Worm (Caenorhabditis elegans) whole organism, midembryonic: ENCODE results near the gene iscu-1.

Experiments used
- T22C8.4 ChIP-seq: fragments of 200-800 bp; sonication (Bioruptor generic); IDR thresholded peaks from 2 replicates; pipeline ENCODE4 v1.3.6; 2022; ENCODE audit warnings: missing genetic modification characterization, missing compliant biosample characterization
- cog-1 ChIP-seq: sonication (generic microtip); optimal IDR thresholded peaks from 2 replicates; lab custom pipeline; 2016; ENCODE audit warnings: missing genetic modification characterization, missing compliant biosample characterization
- flt-1 ChIP-seq: fragments of 200-800 bp; sonication (Bioruptor generic); IDR thresholded peaks from 2 replicates; pipeline ENCODE4 v1.3.6; 2022; ENCODE audit warnings: missing genetic modification characterization, missing compliant biosample characterization
- klf-2 ChIP-seq: fragments of 200-800 bp; sonication (Bioruptor generic); conservative IDR thresholded peaks from 2 replicates; pipeline ENCODE4 v1.3.6; 2022; ENCODE audit warnings: missing genetic modification reagents, missing genetic modification characterization, missing compliant biosample characterization
- med-1 ChIP-seq: sonication (generic microtip); optimal IDR thresholded peaks from 2 replicates; lab custom pipeline; 2017; ENCODE audit warnings: missing genetic modification characterization, mild to moderate bottlenecking, missing compliant biosample characterization, antibody characterized with exemption, missing genetic modification reagents; ENCODE audit not compliant: insufficient read depth
- ref-1 ChIP-seq: fragments of 200-800 bp; sonication (Bioruptor generic); conservative IDR thresholded peaks from 2 replicates; pipeline ENCODE4 v1.3.6; 2022; ENCODE audit warnings: missing genetic modification reagents, missing genetic modification characterization, missing compliant biosample characterization
- tab-1 ChIP-seq: fragments of 200-800 bp; sonication (Bioruptor generic); IDR thresholded peaks from 2 replicates; pipeline ENCODE4 v1.3.6; 2022; ENCODE audit warnings: missing genetic modification characterization, missing compliant biosample characterization
- ztf-29 ChIP-seq: fragments of 200-800 bp; sonication (Bioruptor generic); IDR thresholded peaks from 2 replicates; pipeline ENCODE4 v1.3.6; 2022; ENCODE audit warnings: missing genetic modification reagents, missing genetic modification characterization, missing compliant biosample characterization

DNA sequence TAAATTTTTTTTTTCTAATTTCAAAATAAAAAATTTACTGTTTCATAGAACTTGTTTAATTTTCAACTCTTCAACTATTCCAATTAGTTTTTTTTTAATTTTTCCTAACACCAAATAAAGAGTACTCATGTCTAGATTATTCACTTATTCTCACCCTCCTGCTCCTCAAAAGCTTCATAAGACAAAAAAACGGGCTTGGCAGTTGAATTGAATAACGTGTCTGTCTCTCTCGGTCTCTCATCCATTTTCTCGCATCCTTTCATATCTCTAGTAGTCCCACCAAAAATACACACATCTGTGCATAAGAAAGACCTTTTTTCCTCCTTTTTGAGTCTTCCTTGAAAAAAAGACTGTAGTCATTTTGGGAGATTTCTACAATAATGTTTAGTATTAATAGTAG is 20.3 kb upstream of the iscu-1 start:
- TF ChIP-seq ztf-29 (GFP tag; lab: Robert Waterston, UW) = no peak
- TF ChIP-seq med-1 = no peak
- TF ChIP-seq tab-1 (GFP tag; lab: Robert Waterston, UW) = no peak
- TF ChIP-seq flt-1 (GFP tag; lab: Robert Waterston, UW) = no peak
- no peak for TF ChIP-seq T22C8.4
- TF ChIP-seq cog-1 (tag; lab: Kevin White, UChicago) = no peak
- TF ChIP-seq klf-2 (GFP tag; lab: Robert Waterston, UW) = no peak
- TF ChIP-seq ref-1 (GFP tag; lab: Robert Waterston, UW) = no peak
